Fruit fly (Drosophila melanogaster) whole organism, embryonic: Measurements from ENCODE around the gene dmrt11E.

Source experiments
- ATbp ChIP-seq: fragments of 200-800 bp; sonication (Bioruptor generic); optimal IDR thresholded peaks from 2 replicates; lab custom pipeline; 2017; ENCODE audit warnings: missing biosample characterization, mild to moderate bottlenecking, missing genetic modification characterization, missing genetic modification reagents
- CG10274 ChIP-seq: fragments of 200-800 bp; sonication (Bioruptor generic); optimal IDR thresholded peaks from 3 replicates; lab custom pipeline; 2017; ENCODE audit warnings: missing biosample characterization, mild to moderate bottlenecking, missing genetic modification characterization
- CG10366 ChIP-seq: fragments of 200-800 bp; sonication (Bioruptor generic); IDR thresholded peaks from 2 replicates; pipeline ENCODE4 v1.3.6; 2022; ENCODE audit warnings: missing biosample characterization, missing genetic modification characterization
- CG12071 ChIP-seq: fragments of 200-800 bp; sonication (Bioruptor generic); optimal IDR thresholded peaks from 3 replicates; lab custom pipeline; 2018; ENCODE audit warnings: missing biosample characterization, mild to moderate bottlenecking, missing genetic modification characterization
- CG17829 ChIP-seq: fragments of 200-800 bp; optimal IDR thresholded peaks from 2 replicates; lab custom pipeline; 2019; ENCODE audit warnings: missing biosample characterization, mild to moderate bottlenecking, missing genetic modification characterization, moderate library complexity
- CG8478 ChIP-seq: fragments of >200 bp; optimal IDR thresholded peaks from 2 replicates; lab custom pipeline; 2018
- Dfd ChIP-seq, 2 experiments: fragments of >200 bp; optimal IDR thresholded peaks; 2 replicates each; lab custom pipeline; 2017; ENCODE audit warnings: missing biosample characterization in 2 of 2, missing genetic modification characterization in 2 of 2
- MTF-1 ChIP-seq: fragments of 200-800 bp; sonication (Bioruptor generic); optimal IDR thresholded peaks from 2 replicates; lab custom pipeline; 2018; ENCODE audit warnings: missing biosample characterization, mild to moderate bottlenecking, missing genetic modification characterization, borderline replicate concordance
- cg ChIP-seq: fragments of 200-800 bp; sonication (Bioruptor generic); optimal IDR thresholded peaks from 3 replicates; lab custom pipeline; 2019; ENCODE audit warnings: missing biosample characterization, mild to moderate bottlenecking, missing genetic modification characterization, moderate library complexity
- pan ChIP-seq, 4 experiments: fragments of >200 bp in 3 of 4; fragments of 200-800 bp in 1 of 4; sonication (Bioruptor generic) in 1 of 4; optimal IDR thresholded peaks in 3 of 4; IDR thresholded peaks in 1 of 4; 2 replicates each; pipeline versions ENCODE4 v1.3.6 to Lab custom; 2017 to 2022; ENCODE audit warnings: missing biosample characterization in 2 of 4, missing genetic modification characterization in 2 of 4, mixed read lengths in 1 of 4
- psq ChIP-seq: fragments of 200-800 bp; sonication (Bioruptor generic); optimal IDR thresholded peaks from 2 replicates; lab custom pipeline; 2017; ENCODE audit warnings: missing biosample characterization, missing genetic modification characterization
- shn ChIP-seq: fragments of 200-800 bp; sonication (Bioruptor generic); optimal IDR thresholded peaks from 3 replicates; lab custom pipeline; 2016; ENCODE audit warnings: missing biosample characterization, missing genetic modification characterization
- sob ChIP-seq: fragments of 200-800 bp; sonication (Bioruptor generic); IDR thresholded peaks from 2 replicates; pipeline ENCODE4 v1.3.6; 2022; ENCODE audit warnings: missing biosample characterization, missing genetic modification characterization
- vfl ChIP-seq: fragments of 200-800 bp; sonication (Bioruptor generic); optimal IDR thresholded peaks from 2 replicates; lab custom pipeline; 2016; ENCODE audit warnings: missing biosample characterization, missing genetic modification characterization

dm6 chrX:13401245-13401644, 33.3 kb downstream of the dmrt11E start:
- TF ChIP-seq pan (optimal IDR thresholded peaks at IDR 0.05; lab: Kevin White, UChicago): no peak
- TF ChIP-seq pan (GFP tag; optimal IDR thresholded peaks at IDR 0.05 in 1 of 2, IDR thresholded peaks at IDR 0.05 in 1 of 2): no peak
- no peak for TF ChIP-seq sob (GFP tag; lab: Robert Waterston, UW)
- TF ChIP-seq CG17829 (tag; lab: Kevin White, UChicago): no peak
- TF ChIP-seq shn (GFP tag; lab: Kevin White, UChicago): no peak
- no peak for TF ChIP-seq CG8478
- TF ChIP-seq CG12071 (GFP tag; lab: Kevin White, UChicago): no peak
- TF ChIP-seq CG10274 (GFP tag; lab: Kevin White, UChicago): no peak
- TF ChIP-seq Dfd (GFP tag; optimal IDR thresholded peaks at IDR 0.05; lab: Kevin White, UChicago): no peak
- TF ChIP-seq psq: no peak
- no peak for TF ChIP-seq cg (GFP tag; lab: Kevin White, UChicago)
- no peak for TF ChIP-seq vfl (GFP tag; lab: Kevin White, UChicago)
- TF ChIP-seq CG10366 (GFP tag; lab: Robert Waterston, UW): no peak
- no peak for TF ChIP-seq ATbp (GFP tag; lab: Kevin White, UChicago)
- TF ChIP-seq MTF-1 (GFP tag; lab: Kevin White, UChicago): no peak
